Worm (Caenorhabditis elegans) whole organism, L4/young adult: ENCODE results near the gene F31F7.2.

Source experiments
- W03F9.2 ChIP-seq: fragments of 150-350 bp; optimal IDR thresholded peaks from 2 replicates; lab custom pipeline; 2014; ENCODE audit warnings: missing biosample characterization, missing genetic modification characterization
- dao-5 ChIP-seq: sonication (generic microtip); optimal IDR thresholded peaks from 2 replicates; lab custom pipeline; 2016; ENCODE audit warnings: missing genotype, missing genetic modification characterization, moderate library complexity, missing compliant biosample characterization
- him-1 ChIP-seq: sonication (generic microtip); optimal IDR thresholded peaks from 2 replicates; lab custom pipeline; 2016; ENCODE audit warnings: missing genotype, missing genetic modification reagents, missing genetic modification characterization, missing compliant biosample characterization

- TF ChIP-seq him-1 (tag; lab: Kevin White, UChicago) (no peak), W03F9.2 (tag; lab: Kevin White, UChicago) (no peak), dao-5 (tag; lab: Kevin White, UChicago) (no peak)
Observed at ce11 chrV:6286343-6286742, 15.7 kb downstream of the F31F7.2 start, which contains the start of gene srn-1.
